Fruit fly (Drosophila melanogaster): ENCODE measurements around the gene CG14566.
A peak's percentile ranks its signal among the peaks of the same experiment; 100 is the strongest.

The CG14566 gene

dm6 chr3L:21730354-21730753 is 9.8 kb downstream of the CG14566 start, which contains the start of gene CG14570:
Gene CG14570 (minus strand): TSS chr3L:21730454.
- TF ChIP-seq toe (GFP tag; optimal IDR thresholded peaks at IDR 0.05) (no peak), Clk (GFP tag; optimal IDR thresholded peaks at IDR 0.05) (no peak), cnc (optimal IDR thresholded peaks at IDR 0.05) (no peak), CG11617 (GFP tag; optimal IDR thresholded peaks at IDR 0.05) (no peak), CG7101 (tag; optimal IDR thresholded peaks at IDR 0.05) (no peak), CG5204 (GFP tag; optimal IDR thresholded peaks at IDR 0.05) (no peak), tj (GFP tag; optimal IDR thresholded peaks at IDR 0.05) (no peak)

- TF ChIP-seq Hr96 (GFP tag; optimal IDR thresholded peaks at IDR 0.05) (peak; percentile 86), Clk (GFP tag; optimal IDR thresholded peaks at IDR 0.05) (peak; percentile 76), bab1 (GFP tag; optimal IDR thresholded peaks at IDR 0.05) (peak; percentile 87), CG7045 (GFP tag; optimal IDR thresholded peaks at IDR 0.05) (peak; percentile 64), pad (GFP tag; optimal IDR thresholded peaks at IDR 0.05) (peak; percentile 42), CG11617 (GFP tag; optimal IDR thresholded peaks at IDR 0.05) (peak; percentile 56), CG12768 (GFP tag; optimal IDR thresholded peaks at IDR 0.05) (peak; percentile 27), CG7101 (tag; optimal IDR thresholded peaks at IDR 0.05) (peak; percentile 75), CG5204 (GFP tag; optimal IDR thresholded peaks at IDR 0.05) (peak; percentile 84), cnc (optimal IDR thresholded peaks at IDR 0.05) (no peak), Mnt (GFP tag; optimal IDR thresholded peaks at IDR 0.05) (peak; percentile 83), cic (GFP tag; optimal IDR thresholded peaks at IDR 0.05) (no peak), CG14711 (tag; optimal IDR thresholded peaks at IDR 0.05) (peak; percentile 65), tj (GFP tag; optimal IDR thresholded peaks at IDR 0.05) (peak; percentile 45), ovo (GFP tag; optimal IDR thresholded peaks at IDR 0.05) (peak; percentile 15), CG1620 (GFP tag; optimal IDR thresholded peaks at IDR 0.05) (peak; percentile 84), CG33017 (tag; optimal IDR thresholded peaks at IDR 0.05) (peak; percentile 34), kay (GFP tag; ENCODE audit: borderline replicate concordance) (peak; percentile 27), Crg-1 (GFP tag; optimal IDR thresholded peaks at IDR 0.05) (peak; percentile 41), toe (GFP tag; optimal IDR thresholded peaks at IDR 0.05) (peak; percentile 92)
These were observed 11.5 kb downstream of the CG14566 start, which contains the start of the genes CG11247 and Polr2H for dm6 chr3L:21728616-21729047. Gene CG11247 (minus strand): TSS chr3L:21728806. Gene Polr2H (plus strand): TSS chr3L:21728932.

- no peak for TF ChIP-seq CG12768 (GFP tag; optimal IDR thresholded peaks at IDR 0.05)
- peak; percentile 74 for TF ChIP-seq tj (GFP tag; optimal IDR thresholded peaks at IDR 0.05)
These were observed 12.4 kb downstream of the CG14566 start for dm6 chr3L:21727728-21728124.

- peak; percentile 48 for TF ChIP-seq tj (GFP tag; optimal IDR thresholded peaks at IDR 0.05)
- TF ChIP-seq Mnt (GFP tag; optimal IDR thresholded peaks at IDR 0.05) = no peak
- TF ChIP-seq Crg-1 (GFP tag; optimal IDR thresholded peaks at IDR 0.05) = no peak
- TF ChIP-seq bab1 (GFP tag; optimal IDR thresholded peaks at IDR 0.05) = peak; percentile 13
- TF ChIP-seq kay (GFP tag; ENCODE audit: borderline replicate concordance) = no peak
These were observed 12.9 kb downstream of the CG14566 start for dm6 chr3L:21727013-21727727.

- no peak for TF ChIP-seq toe (GFP tag; optimal IDR thresholded peaks at IDR 0.05)
- TF ChIP-seq cic (GFP tag; optimal IDR thresholded peaks at IDR 0.05) = no peak
- TF ChIP-seq Crg-1 (GFP tag; optimal IDR thresholded peaks at IDR 0.05) = no peak
- TF ChIP-seq CG1620 (GFP tag; optimal IDR thresholded peaks at IDR 0.05) = no peak
These were observed 19.2 kb downstream of the CG14566 start for dm6 chr3L:21720869-21721268.

- no peak for TF ChIP-seq Mnt (GFP tag; optimal IDR thresholded peaks at IDR 0.05)
- TF ChIP-seq ovo (GFP tag; optimal IDR thresholded peaks at IDR 0.05) = no peak
These were observed 21.9 kb downstream of the CG14566 start for dm6 chr3L:21718233-21718632.

dm6 chr3L:21715974-21716373 is 24.1 kb downstream of the CG14566 start:
- no peak for TF ChIP-seq Mnt (GFP tag; optimal IDR thresholded peaks at IDR 0.05)
- no peak for TF ChIP-seq pad (GFP tag; optimal IDR thresholded peaks at IDR 0.05)
- no peak for TF ChIP-seq ovo (GFP tag; optimal IDR thresholded peaks at IDR 0.05)
- TF ChIP-seq cnc (optimal IDR thresholded peaks at IDR 0.05) = no peak
- no peak for TF ChIP-seq tj (GFP tag; optimal IDR thresholded peaks at IDR 0.05)
- no peak for TF ChIP-seq Hr96 (GFP tag; optimal IDR thresholded peaks at IDR 0.05)
- TF ChIP-seq CG12768 (GFP tag; optimal IDR thresholded peaks at IDR 0.05) = no peak
- no peak for TF ChIP-seq CG5204 (GFP tag; optimal IDR thresholded peaks at IDR 0.05)
- no peak for TF ChIP-seq toe (GFP tag; optimal IDR thresholded peaks at IDR 0.05)
- no peak for TF ChIP-seq CG11617 (GFP tag; optimal IDR thresholded peaks at IDR 0.05)
- TF ChIP-seq Clk (GFP tag; optimal IDR thresholded peaks at IDR 0.05) = no peak
- TF ChIP-seq CG7101 (tag; optimal IDR thresholded peaks at IDR 0.05) = no peak
- no peak for TF ChIP-seq bab1 (GFP tag; optimal IDR thresholded peaks at IDR 0.05)
- TF ChIP-seq CG7045 (GFP tag; optimal IDR thresholded peaks at IDR 0.05) = no peak
- no peak for TF ChIP-seq CG14711 (tag; optimal IDR thresholded peaks at IDR 0.05)
- no peak for TF ChIP-seq kay (GFP tag; ENCODE audit: borderline replicate concordance)
- TF ChIP-seq CG33017 (tag; optimal IDR thresholded peaks at IDR 0.05) = no peak
